Worm (Caenorhabditis elegans) whole organism, young adult: ENCODE measurements around the gene Y49F6B.19.
A peak's percentile ranks its signal among the peaks of the same experiment; 100 is the strongest.
"Not testable (repeated sequence)": the region's sequence is repeated elsewhere in the genome, so short reads cannot be mapped to it uniquely, and the experiment has no call there.

Source experiments
- B0019.2 ChIP-seq: fragments of 200-800 bp; sonication (Bioruptor generic); conservative IDR thresholded peaks from 2 replicates; pipeline ENCODE4 v1.3.6; 2022; ENCODE audit warnings: missing genetic modification reagents, missing genetic modification characterization, missing compliant biosample characterization
- B0261.1 ChIP-seq: sonication (generic microtip); optimal IDR thresholded peaks from 2 replicates; lab custom pipeline; 2016; ENCODE audit warnings: mild to moderate bottlenecking, missing genetic modification characterization, moderate library complexity, missing compliant biosample characterization
- F22D6.2 ChIP-seq: sonication (generic microtip); optimal IDR thresholded peaks from 2 replicates; lab custom pipeline; 2016; ENCODE audit warnings: mild to moderate bottlenecking, missing genetic modification characterization, missing compliant biosample characterization
- F39B2.1 ChIP-seq: fragments of 200-800 bp; sonication (Bioruptor generic); IDR thresholded peaks from 2 replicates; pipeline ENCODE4 v1.3.6; 2022; ENCODE audit warnings: missing genetic modification reagents, missing genetic modification characterization, missing compliant biosample characterization
- F55B11.4 ChIP-seq: sonication (generic microtip); optimal IDR thresholded peaks from 2 replicates; lab custom pipeline; 2016; ENCODE audit warnings: missing compliant biosample characterization, missing genetic modification characterization, borderline replicate concordance; ENCODE audit not compliant: insufficient read depth
- Y53G8AR.9 ChIP-seq: fragments of 200-800 bp; sonication (Bioruptor generic); conservative IDR thresholded peaks from 2 replicates; pipeline ENCODE4 v1.3.6; 2022; ENCODE audit warnings: missing genetic modification reagents, missing genetic modification characterization, missing compliant biosample characterization
- Y67H2A.10 ChIP-seq: fragments of 200-800 bp; sonication (Bioruptor generic); conservative IDR thresholded peaks from 2 replicates; pipeline ENCODE4 v1.3.6; 2022; ENCODE audit warnings: missing genetic modification reagents, missing genetic modification characterization, missing compliant biosample characterization
- atf-7 ChIP-seq: sonication (generic microtip); optimal IDR thresholded peaks from 2 replicates; lab custom pipeline; 2017; ENCODE audit warnings: mild to moderate bottlenecking, missing genetic modification characterization, missing compliant biosample characterization
- attf-3 ChIP-seq: fragments of 200-800 bp; sonication (Bioruptor generic); conservative IDR thresholded peaks from 2 replicates; pipeline ENCODE4 v1.3.6; 2022; ENCODE audit warnings: missing genetic modification reagents, missing genetic modification characterization, missing compliant biosample characterization
- attf-6 ChIP-seq: fragments of 200-800 bp; sonication (Bioruptor generic); IDR thresholded peaks from 2 replicates; pipeline ENCODE4 v1.3.6; 2022; ENCODE audit warnings: missing genetic modification reagents, missing genetic modification characterization, missing compliant biosample characterization
- bed-2 ChIP-seq: fragments of 200-800 bp; sonication (Bioruptor generic); IDR thresholded peaks from 2 replicates; pipeline ENCODE4 v1.3.6; 2022; ENCODE audit warnings: missing genetic modification reagents, missing genetic modification characterization, missing compliant biosample characterization
- ceh-27 ChIP-seq: fragments of 200-800 bp; sonication (Bioruptor generic); optimal IDR thresholded peaks from 2 replicates; lab custom pipeline; 2018; ENCODE audit warnings: mild to moderate bottlenecking, missing genetic modification characterization, moderate library complexity, missing compliant biosample characterization
- ceh-58 ChIP-seq: fragments of 200-800 bp; sonication (Bioruptor generic); IDR thresholded peaks from 2 replicates; pipeline ENCODE4 v1.3.6; 2022; ENCODE audit warnings: missing genetic modification characterization, missing compliant biosample characterization
- efl-1 ChIP-seq: fragments of 150-350 bp; optimal IDR thresholded peaks from 2 replicates; lab custom pipeline; 2014; ENCODE audit warnings: missing biosample characterization, missing genetic modification reagents, missing genetic modification characterization
- egrh-3 ChIP-seq: fragments of 200-800 bp; sonication (Bioruptor generic); IDR thresholded peaks from 2 replicates; pipeline ENCODE4 v1.3.6; 2022; ENCODE audit warnings: missing genetic modification reagents, missing genetic modification characterization, missing compliant biosample characterization
- lin-26 ChIP-seq: fragments of 200-800 bp; sonication (Bioruptor generic); IDR thresholded peaks from 2 replicates; pipeline ENCODE4 v1.3.6; 2022; ENCODE audit warnings: missing genetic modification reagents, missing genetic modification characterization, missing compliant biosample characterization
- lin-35 ChIP-seq, 3 experiments: fragments of 150-350 bp in 2 of 3; sonication (generic microtip) in 1 of 3; optimal IDR thresholded peaks; 2 replicates each; lab custom pipeline; 2014 to 2018; ENCODE audit warnings: missing biosample characterization in 3 of 3, missing genetic modification characterization in 3 of 3, missing genetic modification reagents in 3 of 3
- lir-1 ChIP-seq: fragments of 200-800 bp; sonication (Bioruptor generic); conservative IDR thresholded peaks from 2 replicates; pipeline ENCODE4 v1.3.6; 2022; ENCODE audit warnings: missing genetic modification reagents, missing genetic modification characterization, missing compliant biosample characterization
- lsl-1 ChIP-seq: fragments of 200-800 bp; sonication (Bioruptor generic); optimal IDR thresholded peaks from 2 replicates; lab custom pipeline; 2018; ENCODE audit warnings: mild to moderate bottlenecking, missing genetic modification characterization, moderate library complexity, missing compliant biosample characterization
- mcd-1 ChIP-seq: fragments of 200-800 bp; sonication (Bioruptor generic); IDR thresholded peaks from 2 replicates; pipeline ENCODE4 v1.3.6; 2022; ENCODE audit warnings: missing genetic modification reagents, missing genetic modification characterization, missing compliant biosample characterization
- nfyb-1 ChIP-seq: fragments of 200-800 bp; sonication (Bioruptor generic); IDR thresholded peaks from 2 replicates; pipeline ENCODE4 v1.3.6; 2022; ENCODE audit warnings: missing genetic modification reagents, missing genetic modification characterization, missing compliant biosample characterization
- pha-4 ChIP-seq: fragments of 150-350 bp; sonication (generic microtip); optimal IDR thresholded peaks from 2 replicates; lab custom pipeline; 2014; ENCODE audit warnings: missing biosample characterization, missing genetic modification reagents, missing genetic modification characterization
- snpc-1.1 ChIP-seq: sonication (generic microtip); optimal IDR thresholded peaks from 2 replicates; lab custom pipeline; 2017; ENCODE audit warnings: missing genetic modification characterization, mild to moderate bottlenecking, missing compliant biosample characterization, antibody characterized with exemption, moderate library complexity, missing genotype, missing genetic modification reagents; ENCODE audit not compliant: insufficient read depth
- snpc-3.4 ChIP-seq: sonication (generic microtip); optimal IDR thresholded peaks from 2 replicates; lab custom pipeline; 2017; ENCODE audit warnings: missing genetic modification characterization, mild to moderate bottlenecking, missing compliant biosample characterization, antibody characterized with exemption, moderate library complexity, missing genotype, missing genetic modification reagents
- tlf-1 ChIP-seq: fragments of 200-800 bp; sonication (Bioruptor generic); optimal IDR thresholded peaks from 2 replicates; lab custom pipeline; 2018; ENCODE audit warnings: mild to moderate bottlenecking, missing genetic modification characterization, missing compliant biosample characterization
- unc-130 ChIP-seq: sonication (generic microtip); optimal IDR thresholded peaks from 2 replicates; lab custom pipeline; 2016; ENCODE audit warnings: missing genetic modification reagents, missing genetic modification characterization, missing compliant biosample characterization
- xnd-1 ChIP-seq: sonication (generic microtip); optimal IDR thresholded peaks from 2 replicates; lab custom pipeline; 2016; ENCODE audit warnings: missing genotype, missing genetic modification reagents, missing genetic modification characterization, missing compliant biosample characterization
- zfh-2 ChIP-seq: fragments of 200-800 bp; sonication (Bioruptor generic); conservative IDR thresholded peaks from 2 replicates; pipeline ENCODE4 v1.3.6; 2022; ENCODE audit warnings: missing genetic modification reagents, missing genetic modification characterization, missing compliant biosample characterization

Y49F6B.19 gene

DNA sequence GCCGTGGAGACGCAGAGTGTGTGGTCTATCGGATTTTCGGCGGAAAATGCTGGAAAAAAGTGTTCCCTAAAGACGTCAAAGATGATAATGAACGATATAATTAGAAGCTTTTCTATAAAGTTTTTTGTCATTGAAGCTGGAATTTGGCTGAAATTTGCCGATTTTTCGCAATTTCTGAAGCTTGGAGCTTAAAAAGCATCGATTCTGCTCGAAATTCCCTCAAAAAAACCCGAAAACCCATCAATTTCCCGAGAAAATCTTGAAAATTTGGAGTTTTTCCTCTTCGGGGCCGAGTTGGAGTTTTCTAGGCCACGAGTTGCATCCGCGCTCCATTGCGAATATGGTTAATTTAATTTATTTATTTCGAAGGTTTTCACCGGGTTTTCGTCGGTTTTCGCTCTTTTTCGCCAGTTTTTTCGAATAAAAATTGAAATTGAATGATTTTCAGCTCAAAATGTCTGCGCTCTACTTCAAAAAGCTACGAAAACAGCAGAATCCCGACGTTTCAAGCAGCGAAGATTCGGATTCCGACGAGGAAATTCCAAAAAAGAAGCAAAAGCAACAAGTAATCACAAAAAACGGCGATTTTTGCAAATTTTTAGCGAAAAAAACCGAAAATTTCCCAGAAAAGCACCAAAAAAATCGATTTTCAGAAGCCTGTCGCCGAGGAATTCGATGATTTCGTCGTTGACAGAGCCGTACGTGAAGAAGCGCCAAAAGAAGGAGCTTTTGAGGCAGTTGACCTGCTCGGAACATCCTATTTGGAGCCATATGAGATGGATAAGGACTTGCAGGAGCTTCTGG is 9.4 kb downstream of the Y49F6B.19 start, which contains the start of the genes col-71 and Y49F6B.2 (continued):
- TF ChIP-seq F22D6.2 (tag; lab: Kevin White, UChicago) = peak; percentile 26
- TF ChIP-seq Y53G8AR.9 (GFP tag; lab: Robert Waterston, UW) = peak; percentile 65; the same call in 1 of the 2 replicates
- TF ChIP-seq xnd-1 (tag; lab: Kevin White, UChicago) = no peak
- 0 out of 2 replicates have a peak, but pooled peaks have one; percentile 50 for TF ChIP-seq Y67H2A.10 (GFP tag; lab: Robert Waterston, UW)

DNA sequence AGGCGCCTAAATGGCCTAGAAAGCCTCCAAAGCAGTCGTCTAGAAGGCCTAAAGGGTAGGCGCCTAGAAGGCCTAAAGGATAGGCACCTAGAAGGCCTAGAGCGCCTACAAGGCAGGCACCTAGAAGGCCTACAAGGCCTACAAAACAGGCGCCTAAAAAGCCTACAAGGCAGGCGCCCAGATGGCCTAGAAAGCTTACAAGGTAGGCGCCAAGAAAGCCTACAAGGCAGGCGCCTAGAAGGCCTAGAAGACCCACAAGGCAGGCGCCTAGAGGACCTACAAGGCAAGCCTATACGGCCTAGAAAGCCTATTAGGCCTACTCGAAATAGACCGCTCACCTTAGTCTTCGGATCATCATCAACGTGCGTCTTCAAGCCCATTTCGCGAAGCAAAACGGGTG is 10.1 kb downstream of the Y49F6B.19 start:
- TF ChIP-seq ceh-27 = no peak
- 0 out of 2 replicates have a peak, but pooled peaks have one; percentile 9 for TF ChIP-seq attf-6 (GFP tag; lab: Robert Waterston, UW)

DNA sequence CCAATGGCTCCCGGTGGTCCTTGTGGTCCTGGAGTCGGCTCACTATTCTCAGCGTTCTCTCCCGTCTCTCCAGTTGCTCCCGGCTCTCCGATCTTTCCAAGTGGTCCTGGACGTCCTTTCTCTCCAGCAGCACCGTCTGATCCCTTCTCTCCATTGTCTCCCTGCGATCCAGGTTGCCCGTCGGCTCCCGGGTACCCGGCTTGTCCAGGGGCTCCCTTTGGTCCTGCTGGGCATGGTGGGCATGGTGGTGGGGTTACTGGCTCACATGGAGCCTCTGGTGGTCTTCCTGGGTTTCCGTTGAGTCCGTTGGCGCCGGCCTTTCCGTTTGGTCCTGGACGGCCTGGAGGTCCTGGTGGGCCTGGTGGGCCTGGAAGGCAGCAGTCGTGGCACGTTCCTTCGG is 11.8 kb downstream of the Y49F6B.19 start:
- TF ChIP-seq zfh-2 (peak; percentile 88), egrh-3 (GFP tag; lab: Robert Waterston, UW) (peak; percentile 88), lin-26 (GFP tag; lab: Robert Waterston, UW) (peak; percentile 58; the same call in 1 of the 2 replicates), mcd-1 (GFP tag; lab: Robert Waterston, UW) (0 out of 2 replicates have a peak, but pooled peaks have one; percentile 14), atf-7 (no peak), B0261.1 (tag; lab: Kevin White, UChicago) (no peak), lsl-1 (GFP tag; lab: Kevin White, UChicago) (no peak), F39B2.1 (no peak), nfyb-1 (GFP tag; lab: Robert Waterston, UW) (0 out of 2 replicates have a peak, but pooled peaks have one; percentile 26), snpc-1.1 (tag; lab: Kevin White, UChicago) (no peak), F55B11.4 (tag; lab: Kevin White, UChicago) (no peak), unc-130 (GFP tag; lab: Kevin White, UChicago) (no peak), ceh-58 (GFP tag; lab: Robert Waterston, UW) (no peak)
- TF ChIP-seq, all 124 proteins: peak for 5

DNA sequence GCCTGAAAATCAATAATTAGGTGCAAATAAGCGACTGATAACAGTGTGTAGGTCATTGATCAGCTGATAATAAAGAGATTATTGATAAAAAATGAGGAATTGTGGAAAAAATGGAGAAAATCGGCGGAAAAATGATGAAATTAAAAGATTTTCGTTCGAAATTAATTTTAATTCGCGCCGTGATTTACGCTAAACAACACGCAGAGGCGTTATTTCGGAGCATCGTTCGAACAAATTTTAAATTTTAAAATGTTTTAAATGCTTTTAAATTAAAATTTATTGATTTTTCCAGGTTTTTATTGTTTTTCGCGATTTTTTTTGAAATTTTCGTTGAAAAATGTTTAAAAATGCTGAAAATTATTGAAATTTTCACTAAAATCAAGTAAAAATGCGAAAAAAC is 12.8 kb downstream of the Y49F6B.19 start, which contains the start of gene Y49F6B.9:
TSS of gene Y49F6B.9 (minus strand) at position 2 of the 400 bp plus-strand sequence.
- TF ChIP-seq lin-35 (GFP tag; optimal IDR thresholded peaks at IDR 0.05; lab: Kevin White, UChicago) (no peak), egrh-3 (GFP tag; lab: Robert Waterston, UW) (no peak), pha-4 (tag; lab: Kevin White, UChicago) (no peak), efl-1 (peak; percentile 40), B0019.2 (GFP tag; lab: Robert Waterston, UW) (no peak), bed-2 (GFP tag; lab: Robert Waterston, UW) (no peak), attf-3 (GFP tag; lab: Robert Waterston, UW) (peak; percentile 85)

DNA sequence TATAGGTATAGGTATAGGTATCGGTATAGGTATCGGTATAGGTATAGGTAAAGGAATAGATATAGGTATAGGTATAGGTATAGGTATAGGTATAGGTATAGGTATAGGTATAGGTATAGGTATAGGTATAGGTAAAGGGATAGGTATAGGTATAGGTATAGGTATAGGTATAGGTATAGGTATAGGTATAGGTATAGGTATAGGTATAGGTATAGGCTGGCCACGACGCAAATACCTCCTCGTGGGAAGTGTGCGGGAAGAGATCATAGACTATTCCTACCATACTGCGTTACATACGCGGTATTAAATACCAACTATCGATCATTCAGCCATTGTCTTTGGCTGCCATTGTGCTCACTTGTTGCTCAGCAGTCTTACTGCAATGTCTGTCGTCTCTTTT is 21.3 kb downstream of the Y49F6B.19 start, which contains the start of gene fbxb-112:
TSS of gene fbxb-112 (plus strand) at position 301 of the 400 bp plus-strand sequence.
- TF ChIP-seq snpc-3.4 (tag; lab: Kevin White, UChicago); lir-1 (GFP tag; lab: Robert Waterston, UW); tlf-1 (GFP tag; lab: Kevin White, UChicago): not testable (repeated sequence)
